Worm (Caenorhabditis elegans) whole organism, L1 larva: ENCODE data around the gene oma-2.

Source experiments
- C04F5.9 ChIP-seq: sonication (generic microtip); optimal IDR thresholded peaks from 2 replicates; lab custom pipeline; 2016; ENCODE audit warnings: missing genetic modification characterization, missing compliant biosample characterization
- C34B4.2 ChIP-seq: sonication (generic microtip); optimal IDR thresholded peaks from 2 replicates; lab custom pipeline; 2017; ENCODE audit warnings: mild to moderate bottlenecking, missing genetic modification characterization, missing compliant biosample characterization
- F16B12.6 ChIP-seq: fragments of 150-350 bp; optimal IDR thresholded peaks from 2 replicates; lab custom pipeline; 2014; ENCODE audit warnings: missing biosample characterization, missing genetic modification characterization
- Y116A8C.19 ChIP-seq: sonication (generic microtip); optimal IDR thresholded peaks from 2 replicates; lab custom pipeline; 2016; ENCODE audit warnings: missing compliant biosample characterization, missing genetic modification characterization, borderline replicate concordance
- blmp-1 ChIP-seq: fragments of 150-350 bp; optimal IDR thresholded peaks from 2 replicates; lab custom pipeline; 2014; ENCODE audit warnings: missing biosample characterization, missing genetic modification characterization
- ceh-8 ChIP-seq: fragments of 200-800 bp; sonication (Bioruptor generic); optimal IDR thresholded peaks from 2 replicates; lab custom pipeline; 2018; ENCODE audit warnings: mild to moderate bottlenecking, missing genetic modification characterization, moderate library complexity, missing compliant biosample characterization
- ceh-88 ChIP-seq: fragments of 200-800 bp; sonication (Bioruptor generic); IDR thresholded peaks from 2 replicates; pipeline ENCODE4 v1.3.6; 2022; ENCODE audit warnings: missing genetic modification characterization, missing compliant biosample characterization
- dpl-1 ChIP-seq, 3 experiments: fragments of 150-350 bp in 2 of 3; sonication (generic microtip) in 1 of 3; optimal IDR thresholded peaks; 2 replicates each; lab custom pipeline; 2014 to 2017; ENCODE audit warnings: missing biosample characterization in 3 of 3, missing genetic modification characterization in 3 of 3, missing genetic modification reagents in 3 of 3
- dsc-1 ChIP-seq: sonication (generic microtip); optimal IDR thresholded peaks from 2 replicates; lab custom pipeline; 2016; ENCODE audit warnings: mild to moderate bottlenecking, missing genetic modification characterization, missing compliant biosample characterization
- efl-3 ChIP-seq: fragments of 200-800 bp; sonication (Bioruptor generic); optimal IDR thresholded peaks from 2 replicates; lab custom pipeline; 2018; ENCODE audit warnings: mild to moderate bottlenecking, missing genetic modification characterization, missing compliant biosample characterization
- egl-27 ChIP-seq, 2 experiments: fragments of 150-350 bp in 1 of 2; sonication (generic microtip); optimal IDR thresholded peaks; 3 replicates each; lab custom pipeline; 2017 to 2018; ENCODE audit warnings: missing biosample characterization in 2 of 2, missing genetic modification characterization in 2 of 2, missing genetic modification reagents in 2 of 2
- elt-2 ChIP-seq: sonication (generic microtip); optimal IDR thresholded peaks from 2 replicates; lab custom pipeline; 2016; ENCODE audit warnings: missing genetic modification characterization, mild to moderate bottlenecking, inconsistent platforms, missing compliant biosample characterization, missing genetic modification reagents
- elt-3 ChIP-seq, 6 experiments: fragments of 150-350 bp in 1 of 6; sonication (generic microtip); optimal IDR thresholded peaks; 2 replicates each; lab custom pipeline; 2017 to 2018; ENCODE audit warnings: missing biosample characterization in 6 of 6, missing genetic modification characterization in 6 of 6, inconsistent platforms in 1 of 6
- ets-5 ChIP-seq: fragments of 200-800 bp; sonication (Bioruptor generic); IDR thresholded peaks from 2 replicates; pipeline ENCODE4 v1.3.6; 2022; ENCODE audit warnings: missing genetic modification characterization, missing compliant biosample characterization
- fkh-4 ChIP-seq: sonication (generic microtip); optimal IDR thresholded peaks from 2 replicates; lab custom pipeline; 2016; ENCODE audit warnings: missing compliant biosample characterization, missing genetic modification characterization, borderline replicate concordance
- fkh-8 ChIP-seq: sonication (generic microtip); optimal IDR thresholded peaks from 2 replicates; lab custom pipeline; 2016; ENCODE audit warnings: mild to moderate bottlenecking, missing genetic modification characterization, missing compliant biosample characterization
- fos-1 ChIP-seq: fragments of 150-350 bp; optimal IDR thresholded peaks from 2 replicates; lab custom pipeline; 2014; ENCODE audit warnings: missing biosample characterization, missing genetic modification characterization
- hlh-4 ChIP-seq: sonication (generic microtip); optimal IDR thresholded peaks from 2 replicates; lab custom pipeline; 2016; ENCODE audit warnings: mild to moderate bottlenecking, missing genetic modification characterization, missing compliant biosample characterization
- irx-1 ChIP-seq: sonication (generic microtip); optimal IDR thresholded peaks from 2 replicates; lab custom pipeline; 2016; ENCODE audit warnings: missing genetic modification characterization, missing compliant biosample characterization
- isw-1 ChIP-seq: fragments of 200-800 bp; sonication (Bioruptor generic); IDR thresholded peaks from 2 replicates; pipeline ENCODE4 v1.3.6; 2022; ENCODE audit warnings: missing genetic modification characterization, missing compliant biosample characterization
- lin-13 ChIP-seq: fragments of 150-350 bp; optimal IDR thresholded peaks from 2 replicates; lab custom pipeline; 2014; ENCODE audit warnings: missing biosample characterization, missing genetic modification reagents, missing genetic modification characterization
- lin-15B ChIP-seq: fragments of 150-350 bp; sonication (generic microtip); optimal IDR thresholded peaks from 3 replicates; lab custom pipeline; 2014; ENCODE audit warnings: missing biosample characterization, missing genetic modification characterization
- lin-35 ChIP-seq, 2 experiments: fragments of 150-350 bp; optimal IDR thresholded peaks; 2 replicates each; lab custom pipeline; 2014; ENCODE audit warnings: missing biosample characterization in 2 of 2, missing genetic modification characterization in 2 of 2, missing genetic modification reagents in 2 of 2
- lin-39 ChIP-seq: fragments of 150-350 bp; optimal IDR thresholded peaks from 2 replicates; lab custom pipeline; 2014; ENCODE audit warnings: missing biosample characterization, missing genetic modification reagents, missing genetic modification characterization
- lir-3 ChIP-seq: sonication (generic microtip); optimal IDR thresholded peaks from 2 replicates; lab custom pipeline; 2016; ENCODE audit warnings: mild to moderate bottlenecking, missing genetic modification characterization, moderate library complexity, missing compliant biosample characterization; ENCODE audit not compliant: poor library complexity
- mab-9 ChIP-seq: fragments of 200-800 bp; sonication (Bioruptor generic); IDR thresholded peaks from 2 replicates; pipeline ENCODE4 v1.3.6; 2022; ENCODE audit warnings: missing genetic modification reagents, missing genetic modification characterization, missing compliant biosample characterization
- mep-1 ChIP-seq: fragments of 150-350 bp; optimal IDR thresholded peaks from 2 replicates; lab custom pipeline; 2014; ENCODE audit warnings: missing biosample characterization, missing genetic modification characterization
- nhr-11 ChIP-seq: fragments of 150-350 bp; optimal IDR thresholded peaks from 2 replicates; lab custom pipeline; 2014; ENCODE audit warnings: missing biosample characterization, missing genetic modification characterization
- nhr-12 ChIP-seq: sonication (generic microtip); optimal IDR thresholded peaks from 2 replicates; lab custom pipeline; 2017; ENCODE audit warnings: missing biosample characterization, missing genetic modification characterization
- nhr-19 ChIP-seq: fragments of 200-800 bp; sonication (Bioruptor generic); conservative IDR thresholded peaks from 2 replicates; pipeline ENCODE4 v1.3.6; 2022; ENCODE audit warnings: missing genetic modification characterization, missing compliant biosample characterization
- nhr-20 ChIP-seq: sonication (generic microtip); optimal IDR thresholded peaks from 2 replicates; lab custom pipeline; 2016; ENCODE audit warnings: mild to moderate bottlenecking, missing genetic modification characterization, missing compliant biosample characterization
- nhr-28 ChIP-seq: fragments of 150-350 bp; optimal IDR thresholded peaks from 2 replicates; lab custom pipeline; 2014; ENCODE audit warnings: missing biosample characterization, missing genetic modification characterization
- nhr-84 ChIP-seq: sonication (generic microtip); optimal IDR thresholded peaks from 2 replicates; lab custom pipeline; 2017; ENCODE audit warnings: missing biosample characterization, missing genetic modification characterization
- nhr-85 ChIP-seq: sonication (generic microtip); peaks from one replicate; lab custom pipeline; 2016; ENCODE audit warnings: missing genetic modification characterization, inconsistent platforms, missing compliant biosample characterization
- nhr-90 ChIP-seq: sonication (generic microtip); optimal IDR thresholded peaks from 2 replicates; lab custom pipeline; 2016; ENCODE audit warnings: mild to moderate bottlenecking, missing genetic modification characterization, missing compliant biosample characterization; ENCODE audit not compliant: poor library complexity
- rnt-1 ChIP-seq: sonication (generic microtip); optimal IDR thresholded peaks from 2 replicates; lab custom pipeline; 2016; ENCODE audit warnings: mild to moderate bottlenecking, missing genetic modification characterization, moderate library complexity, missing compliant biosample characterization
- snpc-4 ChIP-seq: fragments of 150-350 bp; optimal IDR thresholded peaks from 2 replicates; lab custom pipeline; 2014; ENCODE audit warnings: missing biosample characterization, missing genetic modification characterization
- sup-37 ChIP-seq: fragments of 200-800 bp; sonication (Bioruptor generic); optimal IDR thresholded peaks from 2 replicates; lab custom pipeline; 2018; ENCODE audit warnings: mild to moderate bottlenecking, missing genetic modification characterization, missing compliant biosample characterization
- tbx-2 ChIP-seq: sonication (generic microtip); optimal IDR thresholded peaks from 2 replicates; lab custom pipeline; 2016; ENCODE audit warnings: missing genetic modification characterization, missing compliant biosample characterization
- unc-130 ChIP-seq: fragments of 150-350 bp; optimal IDR thresholded peaks from 2 replicates; lab custom pipeline; 2017; ENCODE audit warnings: missing biosample characterization, missing genetic modification characterization, inconsistent platforms
- unc-98 ChIP-seq: fragments of 200-800 bp; sonication (Bioruptor generic); IDR thresholded peaks from 2 replicates; pipeline ENCODE4 v1.3.6; 2022; ENCODE audit warnings: missing genetic modification characterization, missing compliant biosample characterization
- zag-1 ChIP-seq: fragments of 150-350 bp; optimal IDR thresholded peaks from 2 replicates; lab custom pipeline; 2014; ENCODE audit warnings: missing biosample characterization, missing genetic modification characterization
- zip-4 ChIP-seq: fragments of 200-800 bp; sonication (Bioruptor generic); optimal IDR thresholded peaks from 2 replicates; lab custom pipeline; 2018; ENCODE audit warnings: mild to moderate bottlenecking, missing genetic modification characterization, moderate library complexity, missing compliant biosample characterization

oma-2 gene

DNA sequence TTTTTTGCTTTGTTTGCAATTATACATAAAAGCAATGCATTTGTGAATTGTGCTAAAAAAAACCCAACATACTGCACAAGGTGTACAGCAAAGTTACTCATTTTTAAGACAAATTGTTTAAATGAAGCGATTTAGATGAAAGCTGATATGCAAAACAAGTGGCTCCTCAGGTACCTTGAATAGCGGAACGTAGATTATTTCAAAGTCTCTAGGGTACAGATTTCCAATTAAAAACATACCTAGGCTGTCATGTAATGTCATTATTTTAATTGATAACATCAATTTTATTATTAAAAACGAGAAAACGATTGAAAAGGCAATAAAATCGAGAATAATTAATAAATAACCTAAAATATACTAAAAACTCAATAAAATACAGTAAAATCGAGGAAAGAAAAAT is 32.8 kb downstream of the oma-2 start, which contains the start of gene str-139:
TSS of gene str-139 (minus strand) at position 101 of the 400 bp plus-strand sequence.
- no peak for TF ChIP-seq isw-1 (GFP tag; lab: Robert Waterston, UW)
- no peak for TF ChIP-seq elt-2 (tag; lab: Kevin White, UChicago)
- TF ChIP-seq fkh-4 (tag; lab: Kevin White, UChicago): no peak
- TF ChIP-seq C04F5.9 (tag; lab: Kevin White, UChicago): no peak

DNA sequence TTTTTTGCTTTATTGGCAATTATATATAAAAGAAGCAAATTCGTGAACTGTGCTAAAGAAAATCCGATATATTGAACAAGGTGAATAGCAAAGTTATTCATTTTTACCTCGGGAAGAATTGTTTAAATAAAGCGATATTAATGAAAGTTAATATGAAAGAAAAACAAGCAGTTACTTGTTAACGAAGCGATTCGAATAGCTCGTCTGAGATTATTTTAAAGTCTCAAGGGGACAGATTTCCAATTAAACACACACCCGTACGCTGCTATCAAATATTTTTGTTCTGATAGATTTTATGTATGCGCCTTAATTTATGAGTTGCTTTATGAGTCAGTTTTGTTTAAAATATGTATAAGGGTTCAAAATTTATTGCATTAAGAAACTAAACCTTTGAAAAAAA is 38.6 kb downstream of the oma-2 start, which contains the start of gene str-140:
TSS of gene str-140 (minus strand) at position 101 of the 400 bp plus-strand sequence.
- no peak for TF ChIP-seq unc-130
- no peak for TF ChIP-seq snpc-4 (tag; lab: Kevin White, UChicago)
- TF ChIP-seq lin-13 (GFP tag; lab: Kevin White, UChicago): no peak
- no peak for TF ChIP-seq rnt-1 (tag; lab: Kevin White, UChicago)
- no peak for TF ChIP-seq nhr-28 (tag; lab: Kevin White, UChicago)
- TF ChIP-seq egl-27 (tag; optimal IDR thresholded peaks at IDR 0.05; lab: Kevin White, UChicago): no peak
- no peak for TF ChIP-seq nhr-19

DNA sequence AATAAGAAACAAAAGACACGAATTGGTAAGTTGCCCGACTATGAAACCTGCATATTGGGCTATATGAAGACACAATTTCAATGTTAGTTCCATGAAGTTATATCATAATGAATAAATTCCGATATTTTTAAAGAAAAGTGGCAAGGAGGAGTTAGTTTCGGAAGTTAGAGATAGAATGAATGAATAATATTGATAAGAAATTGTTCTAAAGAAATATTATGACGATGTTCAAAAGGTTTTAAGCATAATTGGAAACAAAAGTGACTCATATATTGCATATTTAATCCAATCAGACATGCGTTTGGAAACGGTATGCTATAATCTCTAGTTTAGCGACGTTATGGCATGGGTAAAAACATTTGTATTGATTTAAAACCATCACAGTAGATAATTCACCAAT is 40.4 kb downstream of the oma-2 start, which contains the start of gene str-143:
TSS of gene str-143 (minus strand) at position 101 of the 400 bp plus-strand sequence.
- TF ChIP-seq irx-1: no peak
- no peak for TF ChIP-seq efl-3 (GFP tag; lab: Kevin White, UChicago)
- no peak for TF ChIP-seq nhr-90 (tag; lab: Kevin White, UChicago)
- no peak for TF ChIP-seq ets-5 (GFP tag; lab: Robert Waterston, UW)
- no peak for TF ChIP-seq C04F5.9 (tag; lab: Kevin White, UChicago)
- TF ChIP-seq egl-27 (tag; optimal IDR thresholded peaks at IDR 0.05; lab: Kevin White, UChicago): no peak
- TF ChIP-seq, all 84 proteins: peak for 0

DNA sequence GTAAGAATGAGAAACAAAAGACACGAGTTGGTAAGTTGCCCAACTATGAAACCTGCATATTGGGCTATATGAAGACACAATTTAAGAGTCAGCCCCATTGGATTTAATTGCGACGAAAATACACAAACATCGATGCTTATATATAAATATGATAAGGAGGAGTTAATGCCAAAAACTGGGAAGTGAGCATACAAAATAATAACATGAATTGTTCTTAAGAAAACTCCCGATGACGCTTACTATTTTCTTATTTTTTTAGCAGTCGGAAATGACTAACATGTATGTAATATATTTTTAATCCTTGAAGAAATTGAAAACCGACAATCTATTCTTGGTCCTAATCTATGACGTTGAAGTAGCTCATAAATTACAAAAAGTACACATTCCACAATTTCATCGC is 42.8 kb downstream of the oma-2 start, which contains the start of gene str-144:
TSS of gene str-144 (minus strand) at position 101 of the 400 bp plus-strand sequence.
- peak; percentile 15 for TF ChIP-seq dsc-1 (tag; lab: Kevin White, UChicago)
- no peak for TF ChIP-seq mab-9 (GFP tag; lab: Robert Waterston, UW)

DNA sequence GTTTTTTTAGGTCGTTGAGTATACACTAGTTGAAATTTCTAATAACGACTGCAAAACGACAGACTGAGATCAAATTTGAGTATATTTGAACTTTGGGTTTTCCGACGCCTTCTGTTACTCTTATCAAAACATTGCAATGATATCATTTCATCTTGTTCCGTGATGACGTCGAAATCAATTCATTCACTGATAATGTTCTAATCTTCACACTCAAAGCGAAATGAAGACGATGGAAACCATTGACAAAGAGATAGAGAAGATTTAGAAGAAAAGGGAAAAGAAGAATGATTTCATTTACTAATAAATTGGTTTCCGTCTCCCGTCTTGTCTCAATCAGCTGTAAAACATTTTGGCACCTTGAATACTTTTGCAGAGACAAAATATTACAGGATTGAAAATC is 43.9 kb downstream of the oma-2 start:
- TF ChIP-seq nhr-12 (tag; lab: Kevin White, UChicago) (no peak), F16B12.6 (tag; lab: Kevin White, UChicago) (no peak), lir-3 (tag; lab: Kevin White, UChicago) (no peak), lin-39 (tag; lab: Kevin White, UChicago) (no peak), blmp-1 (peak; percentile 89), elt-3 (tag; optimal IDR thresholded peaks at IDR 0.05; lab: Kevin White, UChicago) (peak in 5 of 6 experiments; percentile 78 to 89 (median 86)), Y116A8C.19 (tag; lab: Kevin White, UChicago) (no peak), ceh-8 (GFP tag; lab: Kevin White, UChicago) (no peak), nhr-19 (no peak), dsc-1 (tag; lab: Kevin White, UChicago) (peak; percentile 56), unc-130 (no peak), nhr-85 (peak; percentile 85), nhr-20 (tag; lab: Kevin White, UChicago) (peak; percentile 29), tbx-2 (tag; lab: Kevin White, UChicago) (no peak)

DNA sequence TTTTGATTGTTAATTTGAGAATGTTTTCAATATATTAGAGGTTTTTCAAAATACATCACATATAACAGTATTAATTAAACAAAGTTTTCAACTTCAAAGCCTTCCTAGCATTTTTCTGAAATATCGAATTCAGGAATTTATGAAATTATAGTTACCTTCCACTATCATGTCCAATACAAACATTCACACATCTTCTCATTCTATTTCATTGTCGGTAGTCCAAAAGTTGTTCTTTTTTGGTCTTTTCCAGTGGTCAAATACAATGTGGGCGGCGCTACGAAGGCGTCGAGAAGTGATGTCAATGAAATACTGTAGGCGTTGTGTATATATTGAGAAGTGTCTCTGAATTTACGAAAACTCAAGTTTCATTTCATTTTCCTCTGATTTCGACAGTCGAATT is 46.5 kb downstream of the oma-2 start, which contains the start of gene catp-3:
TSS of gene catp-3 (plus strand) at position 301 of the 400 bp plus-strand sequence.
- TF ChIP-seq mep-1 (tag; lab: Kevin White, UChicago): no peak
- no peak for TF ChIP-seq C34B4.2 (tag; lab: Kevin White, UChicago)
- no peak for TF ChIP-seq zag-1 (tag; lab: Kevin White, UChicago)
- TF ChIP-seq unc-98 (GFP tag; lab: Robert Waterston, UW): no peak
- TF ChIP-seq lin-15B: no peak
- no peak for TF ChIP-seq zip-4 (GFP tag; lab: Kevin White, UChicago)
- TF ChIP-seq mab-9 (GFP tag; lab: Robert Waterston, UW): no peak
- no peak for TF ChIP-seq dpl-1 (GFP tag; optimal IDR thresholded peaks at IDR 0.05; lab: Kevin White, UChicago)
- no peak for TF ChIP-seq irx-1
- no peak for TF ChIP-seq nhr-11
- no peak for TF ChIP-seq sup-37 (GFP tag; lab: Kevin White, UChicago)
- TF ChIP-seq ceh-88: no peak
- TF ChIP-seq rnt-1 (tag; lab: Kevin White, UChicago): no peak
- no peak for TF ChIP-seq nhr-84 (tag; lab: Kevin White, UChicago)
- TF ChIP-seq hlh-4 (tag; lab: Kevin White, UChicago): no peak
- TF ChIP-seq lin-35 (GFP tag; optimal IDR thresholded peaks at IDR 0.05; lab: Kevin White, UChicago): no peak
- TF ChIP-seq fos-1 (tag; lab: Kevin White, UChicago): no peak
- no peak for TF ChIP-seq fkh-8
